Fruit fly (Drosophila melanogaster): ENCODE data around the gene CG42502.
A peak's percentile ranks its signal among the peaks of the same experiment; 100 is the strongest.

The CG42502 gene

DNA sequence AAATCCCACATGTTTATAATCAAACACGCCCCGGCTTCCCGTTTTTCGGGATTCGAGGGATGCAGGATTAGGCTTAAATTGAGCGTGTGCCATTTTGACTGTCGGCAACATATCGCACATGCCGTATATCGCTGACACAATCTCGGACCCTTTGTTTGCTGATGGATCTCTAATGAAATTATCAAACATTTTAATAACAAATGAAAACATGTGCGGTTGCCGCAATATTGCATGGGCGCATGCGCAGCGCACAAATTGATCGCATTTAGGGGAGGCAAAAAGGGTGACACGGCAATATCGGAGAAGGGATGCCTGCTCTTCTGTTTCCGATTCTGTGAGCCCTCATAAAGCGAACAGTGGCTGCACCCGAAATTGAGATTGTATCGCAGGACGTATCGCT is 35.8 kb downstream of the CG42502 start:
- TF ChIP-seq grn (GFP tag; optimal IDR thresholded peaks at IDR 0.05) (peak; percentile 23), Mrtf (GFP tag; IDR thresholded peaks at IDR 0.05) (no peak), CG1602 (GFP tag; optimal IDR thresholded peaks at IDR 0.05) (no peak), prd (optimal IDR thresholded peaks at IDR 0.05) (no peak), prd (GFP tag; IDR thresholded peaks at IDR 0.05) (no peak), CG15696 (tag; optimal IDR thresholded peaks at IDR 0.05) (no peak), sima (GFP tag; optimal IDR thresholded peaks at IDR 0.05) (no peak), wdn (GFP tag; IDR thresholded peaks at IDR 0.05) (no peak), D (optimal IDR thresholded peaks at IDR 0.05) (no peak), D (GFP tag; optimal IDR thresholded peaks at IDR 0.05) (no peak), chm (GFP tag; IDR thresholded peaks at IDR 0.05) (no peak), E2f2 (GFP tag; IDR thresholded peaks at IDR 0.05) (no peak), Eip74EF (GFP tag; optimal IDR thresholded peaks at IDR 0.05) (no peak), oc (tag; optimal IDR thresholded peaks at IDR 0.05) (peak; percentile 84), Rfx (GFP tag; IDR thresholded peaks at IDR 0.05) (no peak), bsh (GFP tag; optimal IDR thresholded peaks at IDR 0.05) (no peak), otp (GFP tag; IDR thresholded peaks at IDR 0.05) (no peak), z (GFP tag; IDR thresholded peaks at IDR 0.05) (no peak), gcm2 (GFP tag; optimal IDR thresholded peaks at IDR 0.05) (no peak), CG17568 (GFP tag; optimal IDR thresholded peaks at IDR 0.05) (no peak), CG8924 (tag; optimal IDR thresholded peaks at IDR 0.05) (no peak), CG12236 (GFP tag; optimal IDR thresholded peaks at IDR 0.05) (no peak), yki (optimal IDR thresholded peaks at IDR 0.05) (no peak), CG10209 (GFP tag; optimal IDR thresholded peaks at IDR 0.05) (no peak), Mes4 (GFP tag; optimal IDR thresholded peaks at IDR 0.05) (no peak), CG1024 (GFP tag; IDR thresholded peaks at IDR 0.05) (no peak), CG8089 (GFP tag; optimal IDR thresholded peaks at IDR 0.05) (no peak), CTCF (GFP tag; optimal IDR thresholded peaks at IDR 0.05) (no peak), CG12769 (tag; optimal IDR thresholded peaks at IDR 0.05) (no peak), Kr (GFP tag; optimal IDR thresholded peaks at IDR 0.05) (peak; percentile 64), lmd (GFP tag; IDR thresholded peaks at IDR 0.05) (no peak), Med (GFP tag) (peak; percentile 4), gsb-n (tag; optimal IDR thresholded peaks at IDR 0.05) (peak; percentile 50), GATAe (GFP tag; conservative IDR thresholded peaks at IDR 0.05) (no peak), Atf6 (GFP tag; IDR thresholded peaks at IDR 0.05) (no peak), Hmr (GFP tag; optimal IDR thresholded peaks at IDR 0.05) (no peak), ato (GFP tag; IDR thresholded peaks at IDR 0.05; ENCODE audit: partially characterized antibody) (no peak), croc (GFP tag; conservative IDR thresholded peaks at IDR 0.05) (no peak), btn (GFP tag; optimal IDR thresholded peaks at IDR 0.05) (no peak), pfk (GFP tag; optimal IDR thresholded peaks at IDR 0.05) (no peak), gcm (GFP tag; optimal IDR thresholded peaks at IDR 0.05) (peak; percentile 15), dan (GFP tag; IDR thresholded peaks at IDR 0.05) (no peak), CG6272 (GFP tag; IDR thresholded peaks at IDR 0.05) (0 out of 2 replicates have a peak, but pooled peaks have one; percentile 9), Vsx1 (GFP tag; optimal IDR thresholded peaks at IDR 0.05) (no peak), sqz (GFP tag; optimal IDR thresholded peaks at IDR 0.05) (no peak), gsb (GFP tag; IDR thresholded peaks at IDR 0.05) (no peak), D19A (tag; optimal IDR thresholded peaks at IDR 0.05) (no peak), maf-S (GFP tag; optimal IDR thresholded peaks at IDR 0.05) (no peak), H15 (GFP tag; IDR thresholded peaks at IDR 0.05) (no peak), CG13123 (GFP tag; optimal IDR thresholded peaks at IDR 0.05) (no peak), dmrt11E (tag; optimal IDR thresholded peaks at IDR 0.05) (no peak), CG15479 (GFP tag; optimal IDR thresholded peaks at IDR 0.05) (peak; percentile 60), CG16815 (GFP tag; optimal IDR thresholded peaks at IDR 0.05) (no peak), Elba2 (GFP tag; optimal IDR thresholded peaks at IDR 0.05) (no peak)
